Worm (Caenorhabditis elegans): ENCODE data around the gene trpp-3.

trpp-3 gene

DNA sequence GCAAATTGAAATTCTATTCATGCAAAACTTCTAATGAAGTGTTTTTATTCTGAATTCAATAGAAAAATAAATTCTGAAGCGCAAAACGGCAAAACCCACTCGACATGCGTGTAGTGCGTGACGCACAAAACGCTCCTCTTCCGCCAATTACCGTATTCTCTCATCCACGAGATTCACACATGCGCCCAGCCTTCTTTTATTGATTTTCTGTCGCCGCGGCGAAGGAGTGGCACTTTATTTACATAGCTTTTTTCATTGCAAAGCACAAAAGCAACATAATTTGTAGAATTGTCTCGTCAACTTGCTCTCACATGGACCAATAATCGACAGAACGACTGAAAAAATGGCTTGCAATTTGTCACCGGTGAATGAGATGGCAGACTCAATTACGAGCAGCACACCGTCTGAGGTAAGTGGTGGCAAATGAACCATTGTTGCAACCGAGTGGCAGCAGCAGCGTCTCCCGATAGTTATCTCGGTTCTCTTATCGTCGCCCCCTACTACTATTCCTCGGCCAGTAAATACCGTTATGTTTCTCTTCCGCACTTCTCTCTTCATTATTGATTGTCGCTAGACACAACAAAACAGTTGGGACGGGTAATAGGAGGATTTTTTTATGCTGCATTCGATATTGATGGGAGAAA, 20.8 kb downstream of the trpp-3 start, which contains the start of gene unc-16:
Gene unc-16 (plus strand): TSS at position 243 of the 644 bp plus-strand sequence.
- peak; percentile 72 for TF ChIP-seq pbrm-1 (GFP tag; IDR thresholded peaks at IDR 0.05)
- TF ChIP-seq ztf-25 (GFP tag; IDR thresholded peaks at IDR 0.05), result no peak
- no peak for TF ChIP-seq ztf-28 (GFP tag; IDR thresholded peaks at IDR 0.05)
- TF ChIP-seq attf-3 (GFP tag; conservative IDR thresholded peaks at IDR 0.05), result peak; percentile 59
- peak; percentile 35; the same call in 1 of the 2 replicates for TF ChIP-seq rcor-1 (GFP tag; IDR thresholded peaks at IDR 0.05)
- peak; percentile 50; the same call in 1 of the 2 replicates for TF ChIP-seq F33H1.4 (GFP tag; IDR thresholded peaks at IDR 0.05)
- peak; percentile 47 for TF ChIP-seq ztf-26 (tag; optimal IDR thresholded peaks at IDR 0.05)
- peak; percentile 72 for TF ChIP-seq lin-54 (GFP tag; optimal IDR thresholded peaks at IDR 0.05)
- 0 out of 2 replicates have a peak, but pooled peaks have one; percentile 36 for TF ChIP-seq C17E4.6 (GFP tag; IDR thresholded peaks at IDR 0.05)
- TF ChIP-seq T26A5.8 (tag; optimal IDR thresholded peaks at IDR 0.05), result no peak
- no peak for TF ChIP-seq ceh-79 (tag; optimal IDR thresholded peaks at IDR 0.05)
- TF ChIP-seq ztf-18 (tag; optimal IDR thresholded peaks at IDR 0.05), result peak; percentile 54
- TF ChIP-seq ztf-22 (GFP tag; optimal IDR thresholded peaks at IDR 0.05), result no peak
- TF ChIP-seq tbp1 (GFP tag; optimal IDR thresholded peaks at IDR 0.05), result peak; percentile 42
- peak; percentile 88 for TF ChIP-seq ceh-27 (GFP tag; optimal IDR thresholded peaks at IDR 0.05)
- TF ChIP-seq madf-10 (tag; optimal IDR thresholded peaks at IDR 0.05), result peak; percentile 45
- TF ChIP-seq hmg-1.2 (GFP tag; IDR thresholded peaks at IDR 0.05), result peak; percentile 33; the same call in 1 of the 2 replicates
- TF ChIP-seq B0019.2 (GFP tag; conservative IDR thresholded peaks at IDR 0.05), result no peak
- peak; percentile 87 for TF ChIP-seq K11D2.4 (GFP tag; IDR thresholded peaks at IDR 0.05)
- TF ChIP-seq F57A8.1 (GFP tag; optimal IDR thresholded peaks at IDR 0.05), result no peak
- TF ChIP-seq ekl-4 (GFP tag; IDR thresholded peaks at IDR 0.05), result peak; percentile 84
- TF ChIP-seq madf-6 (GFP tag; IDR thresholded peaks at IDR 0.05), result no peak; the same call in 1 of the 2 replicates
- TF ChIP-seq xnd-1 (tag; optimal IDR thresholded peaks at IDR 0.05), result no peak
- TF ChIP-seq dpl-1 (GFP tag; optimal IDR thresholded peaks at IDR 0.05), result peak; percentile 34
- TF ChIP-seq let-607 (tag; optimal IDR thresholded peaks at IDR 0.05), result peak; percentile 51 to 58
- peak; percentile 59 for TF ChIP-seq B0336.3 (GFP tag; IDR thresholded peaks at IDR 0.05)
- peak; percentile 85 for TF ChIP-seq lin-40 (tag; optimal IDR thresholded peaks at IDR 0.05)
- no peak for TF ChIP-seq snpc-4 (GFP tag; optimal IDR thresholded peaks at IDR 0.05)
- TF ChIP-seq snpc-4 (tag; optimal IDR thresholded peaks at IDR 0.05), result peak in 3 of 4 experiments; percentile 32 to 55 (median 52)
- peak; percentile 80 for TF ChIP-seq dox-1 (GFP tag; IDR thresholded peaks at IDR 0.05)
- no peak for TF ChIP-seq B0035.1 (tag; optimal IDR thresholded peaks at IDR 0.05)
- peak in 1 of 3 experiments; percentile 82 for TF ChIP-seq lin-35 (GFP tag; optimal IDR thresholded peaks at IDR 0.05)
- TF ChIP-seq Y53G8AR.9 (GFP tag; conservative IDR thresholded peaks at IDR 0.05), result 0 out of 2 replicates have a peak, but pooled peaks have one; percentile 17
- peak; percentile 89 for TF ChIP-seq attf-5 (GFP tag; optimal IDR thresholded peaks at IDR 0.05)
- TF ChIP-seq madf-8 (GFP tag; conservative IDR thresholded peaks at IDR 0.05), result peak; percentile 40
- no peak for TF ChIP-seq ets-4 (GFP tag; optimal IDR thresholded peaks at IDR 0.05)
- TF ChIP-seq efl-1 (GFP tag; optimal IDR thresholded peaks at IDR 0.05), result peak; percentile 19
- TF ChIP-seq hsf-1 (GFP tag; IDR thresholded peaks at IDR 0.05), result no peak
- 0 out of 2 replicates have a peak, but pooled peaks have one; percentile 31 for TF ChIP-seq C06A6.2 (GFP tag; conservative IDR thresholded peaks at IDR 0.05)
- TF ChIP-seq snpc-1.1 (tag; optimal IDR thresholded peaks at IDR 0.05; ENCODE audit: insufficient read depth), result no peak
- TF ChIP-seq lin-26 (GFP tag; IDR thresholded peaks at IDR 0.05), result peak; percentile 26; the same call in 1 of the 2 replicates
- peak; percentile 46 for TF ChIP-seq repo-1 (tag; optimal IDR thresholded peaks at IDR 0.05)
- TF ChIP-seq bed-2 (GFP tag; IDR thresholded peaks at IDR 0.05), result no peak
- TF ChIP-seq ama-1 (optimal IDR thresholded peaks at IDR 0.05), result peak; percentile 25
- TF ChIP-seq ama-1 (GFP tag; optimal IDR thresholded peaks at IDR 0.05), result no peak
- TF ChIP-seq unc-62 (GFP tag; optimal IDR thresholded peaks at IDR 0.05), result peak; percentile 72
- no peak for TF ChIP-seq unc-130 (GFP tag; optimal IDR thresholded peaks at IDR 0.05)
- peak; percentile 64; the same call in 1 of the 2 replicates for TF ChIP-seq Y67H2A.10 (GFP tag; conservative IDR thresholded peaks at IDR 0.05)

Data from whole organism, young adult.